Fruit fly (Drosophila melanogaster): ENCODE results near the gene CG7910.

Gene CG7910

dm6 chr3R:8122198-8122970 is 35.3 kb downstream of the CG7910 start, which contains the start of gene CG7878 (continued):
- TF ChIP-seq CG3847 (GFP tag; IDR thresholded peaks at IDR 0.05) (peak; percentile 63), fd3F (GFP tag; optimal IDR thresholded peaks at IDR 0.05) (no peak), CG15514 (GFP tag; optimal IDR thresholded peaks at IDR 0.05) (peak; percentile 85), CG10321 (GFP tag; IDR thresholded peaks at IDR 0.05) (no peak), CG1603 (tag; optimal IDR thresholded peaks at IDR 0.05) (peak; percentile 37), Deaf1 (tag; optimal IDR thresholded peaks at IDR 0.05) (no peak), CG7786 (GFP tag; optimal IDR thresholded peaks at IDR 0.05) (peak; percentile 25), usp (GFP tag; optimal IDR thresholded peaks at IDR 0.05) (no peak), CG10462 (GFP tag; optimal IDR thresholded peaks at IDR 0.05) (no peak), CG15011 (GFP tag; optimal IDR thresholded peaks at IDR 0.05) (no peak), org-1 (GFP tag; optimal IDR thresholded peaks at IDR 0.05) (no peak), CG31224 (GFP tag; IDR thresholded peaks at IDR 0.05) (0 out of 2 replicates have a peak, but pooled peaks have one; percentile 7), cg (GFP tag; optimal IDR thresholded peaks at IDR 0.05) (peak; percentile 41), CG34376 (GFP tag; optimal IDR thresholded peaks at IDR 0.05) (peak; percentile 49), C15 (GFP tag; IDR thresholded peaks at IDR 0.05) (no peak), CG11560 (tag; IDR thresholded peaks at IDR 0.05) (peak; percentile 75; the same call in 2 of the 3 replicates), esg (GFP tag; conservative IDR thresholded peaks at IDR 0.05) (no peak), CG3281 (GFP tag; optimal IDR thresholded peaks at IDR 0.05) (peak; percentile 77), stc (GFP tag; IDR thresholded peaks at IDR 0.05) (no peak), hkb (optimal IDR thresholded peaks at IDR 0.05) (no peak), hkb (GFP tag; IDR thresholded peaks at IDR 0.05) (peak; percentile 59), fd102C (GFP tag; optimal IDR thresholded peaks at IDR 0.05) (no peak), lov (optimal IDR thresholded peaks at IDR 0.05) (no peak), lov (GFP tag; IDR thresholded peaks at IDR 0.05) (no peak), toy (GFP tag; IDR thresholded peaks at IDR 0.05) (no peak), Gsc (GFP tag; IDR thresholded peaks at IDR 0.05) (no peak), Hsf (GFP tag; optimal IDR thresholded peaks at IDR 0.05) (peak; percentile 47), MBD-R2 (GFP tag; IDR thresholded peaks at IDR 0.05) (peak; percentile 61), Oli (tag; optimal IDR thresholded peaks at IDR 0.05) (no peak), croc (GFP tag; conservative IDR thresholded peaks at IDR 0.05) (no peak), CG10565 (GFP tag; optimal IDR thresholded peaks at IDR 0.05) (no peak), Max (GFP tag; optimal IDR thresholded peaks at IDR 0.05) (peak; percentile 73), Spps (tag; optimal IDR thresholded peaks at IDR 0.05) (no peak), zfh1 (GFP tag; IDR thresholded peaks at IDR 0.05) (no peak), B-H2 (GFP tag; optimal IDR thresholded peaks at IDR 0.05) (peak; percentile 42), yki (optimal IDR thresholded peaks at IDR 0.05) (no peak), tin (GFP tag; optimal IDR thresholded peaks at IDR 0.05) (peak; percentile 67), Gug (GFP tag; IDR thresholded peaks at IDR 0.05) (peak; percentile 68; the same call in 1 of the 4 replicates), CG16815 (GFP tag; optimal IDR thresholded peaks at IDR 0.05) (peak; percentile 22), Sry-δ (GFP tag; optimal IDR thresholded peaks at IDR 0.05) (peak; percentile 73), pita (GFP tag; optimal IDR thresholded peaks at IDR 0.05) (no peak), Nf-YA (GFP tag; IDR thresholded peaks at IDR 0.05) (no peak), TFAM (GFP tag; optimal IDR thresholded peaks at IDR 0.05) (no peak), CG15601 (tag; optimal IDR thresholded peaks at IDR 0.05) (peak; percentile 7), CG8359 (GFP tag; optimal IDR thresholded peaks at IDR 0.05; ENCODE audit: borderline replicate concordance) (peak; percentile 10), CG2199 (GFP tag; IDR thresholded peaks at IDR 0.05) (no peak), CG17612 (GFP tag; IDR thresholded peaks at IDR 0.05) (no peak), seq (GFP tag; IDR thresholded peaks at IDR 0.05) (no peak), CG10209 (GFP tag; optimal IDR thresholded peaks at IDR 0.05) (peak; percentile 18), CG2202 (tag; optimal IDR thresholded peaks at IDR 0.05) (no peak), CG4404 (GFP tag; IDR thresholded peaks at IDR 0.05) (no peak), h (optimal IDR thresholded peaks at IDR 0.05) (no peak)
